Fruit fly (Drosophila melanogaster) whole organism, prepupa: ENCODE measurements around the gene CG14877.

Experiments used
- Blimp-1 ChIP-seq: fragments of 200-800 bp; sonication (Bioruptor generic); optimal IDR thresholded peaks from 3 replicates; lab custom pipeline; 2017; ENCODE audit warnings: missing biosample characterization, missing genetic modification characterization, mild to moderate bottlenecking, moderate library complexity, missing genetic modification reagents
- CG10669 ChIP-seq: fragments of 200-800 bp; sonication (Bioruptor generic); optimal IDR thresholded peaks from 3 replicates; lab custom pipeline; 2018; ENCODE audit warnings: missing biosample characterization, mild to moderate bottlenecking, missing genetic modification characterization, moderate library complexity
- CG11294 ChIP-seq: fragments of 200-800 bp; sonication (Bioruptor generic); IDR thresholded peaks from 2 replicates; pipeline ENCODE4 v1.3.6; 2022; ENCODE audit warnings: missing biosample characterization, missing genetic modification characterization
- CG15336 ChIP-seq: fragments of 200-800 bp; sonication (Bioruptor generic); IDR thresholded peaks from 2 replicates; pipeline ENCODE4 v1.3.6; 2022; ENCODE audit warnings: missing biosample characterization, missing genetic modification characterization
- CG1621 ChIP-seq: fragments of 200-800 bp; sonication (Bioruptor generic); optimal IDR thresholded peaks from 3 replicates; lab custom pipeline; 2018; ENCODE audit warnings: missing biosample characterization, mild to moderate bottlenecking, missing genetic modification characterization
- CG31627 ChIP-seq: fragments of 200-800 bp; sonication (Bioruptor generic); optimal IDR thresholded peaks from 3 replicates; lab custom pipeline; 2016; ENCODE audit warnings: missing biosample characterization, missing genetic modification characterization
- CG32006 ChIP-seq: fragments of 200-800 bp; sonication (Bioruptor generic); optimal IDR thresholded peaks from 3 replicates; lab custom pipeline; 2017; ENCODE audit warnings: missing biosample characterization, mild to moderate bottlenecking, missing genetic modification characterization
- CG3919 ChIP-seq: fragments of 200-800 bp; sonication (Bioruptor generic); optimal IDR thresholded peaks from 3 replicates; lab custom pipeline; 2016; ENCODE audit warnings: missing biosample characterization, missing genetic modification characterization
- CG4318 ChIP-seq: fragments of 200-800 bp; sonication (Bioruptor generic); optimal IDR thresholded peaks from 3 replicates; lab custom pipeline; 2017; ENCODE audit warnings: missing biosample characterization, mild to moderate bottlenecking, missing genetic modification characterization
- CG6163 ChIP-seq: fragments of 200-800 bp; sonication (Bioruptor generic); IDR thresholded peaks from 3 replicates; pipeline ENCODE4 v1.3.6; 2022; ENCODE audit warnings: missing biosample characterization, missing genetic modification characterization
- CG6276 ChIP-seq: fragments of 200-800 bp; sonication (Bioruptor generic); optimal IDR thresholded peaks from 2 replicates; lab custom pipeline; 2017; ENCODE audit warnings: missing biosample characterization, mild to moderate bottlenecking, missing genetic modification characterization
- CG6854 ChIP-seq: fragments of 200-800 bp; sonication (Bioruptor generic); optimal IDR thresholded peaks from 2 replicates; lab custom pipeline; 2017; ENCODE audit warnings: missing biosample characterization, mild to moderate bottlenecking, missing genetic modification characterization
- CG7368 ChIP-seq: fragments of 200-800 bp; sonication (Bioruptor generic); optimal IDR thresholded peaks from 3 replicates; lab custom pipeline; 2016; ENCODE audit warnings: missing biosample characterization, missing genetic modification characterization
- CG8119 ChIP-seq: fragments of 200-800 bp; sonication (Bioruptor generic); IDR thresholded peaks from 3 replicates; pipeline ENCODE4 v1.3.6; 2022; ENCODE audit warnings: missing biosample characterization, missing genetic modification characterization
- CG9139 ChIP-seq: fragments of 200-800 bp; sonication (Bioruptor generic); optimal IDR thresholded peaks from 3 replicates; lab custom pipeline; 2017; ENCODE audit warnings: missing biosample characterization, mild to moderate bottlenecking, missing genetic modification characterization
- Eip78C ChIP-seq: fragments of 200-800 bp; sonication (Bioruptor generic); peaks from one replicate; lab custom pipeline; 2016; ENCODE audit warnings: missing biosample characterization, missing genetic modification characterization
- Ets96B ChIP-seq: fragments of 200-800 bp; optimal IDR thresholded peaks from 2 replicates; lab custom pipeline; 2019; ENCODE audit warnings: missing biosample characterization, mild to moderate bottlenecking, missing genetic modification characterization, moderate library complexity
- Gug ChIP-seq: fragments of 200-800 bp; sonication (Bioruptor generic); IDR thresholded peaks from 2 replicates; pipeline ENCODE4 v1.3.6; 2022; ENCODE audit warnings: missing biosample characterization, missing genetic modification characterization
- Hr4 ChIP-seq: fragments of 200-800 bp; sonication (Bioruptor generic); optimal IDR thresholded peaks from 3 replicates; lab custom pipeline; 2016; ENCODE audit warnings: missing biosample characterization, missing genetic modification characterization
- Lpt ChIP-seq: fragments of 200-800 bp; sonication (Bioruptor generic); optimal IDR thresholded peaks from 3 replicates; lab custom pipeline; 2016; ENCODE audit warnings: missing biosample characterization, missing genetic modification characterization
- OdsH ChIP-seq: fragments of 200-800 bp; sonication (Bioruptor generic); optimal IDR thresholded peaks from 3 replicates; lab custom pipeline; 2016; ENCODE audit warnings: missing biosample characterization, missing genetic modification characterization
- Sox102F ChIP-seq: fragments of 200-800 bp; sonication (Bioruptor generic); optimal IDR thresholded peaks from 2 replicates; lab custom pipeline; 2016; ENCODE audit warnings: missing biosample characterization, mild to moderate bottlenecking, missing genetic modification characterization
- Sox14 ChIP-seq: fragments of 200-800 bp; sonication (Bioruptor generic); optimal IDR thresholded peaks from 3 replicates; lab custom pipeline; 2016; ENCODE audit warnings: missing biosample characterization, missing genetic modification characterization
- acj6 ChIP-seq: fragments of 200-800 bp; sonication (Bioruptor generic); optimal IDR thresholded peaks from 3 replicates; lab custom pipeline; 2016; ENCODE audit warnings: missing biosample characterization, missing genetic modification characterization
- dac ChIP-seq: fragments of 200-800 bp; sonication (Bioruptor generic); optimal IDR thresholded peaks from 2 replicates; lab custom pipeline; 2017; ENCODE audit warnings: missing biosample characterization, mild to moderate bottlenecking, missing genetic modification characterization
- dsx ChIP-seq: fragments of 200-800 bp; optimal IDR thresholded peaks from 3 replicates; lab custom pipeline; 2019; ENCODE audit warnings: missing biosample characterization, mild to moderate bottlenecking, missing genetic modification characterization, moderate library complexity; ENCODE audit not compliant: poor library complexity, severe bottlenecking
- eg ChIP-seq: fragments of 200-800 bp; sonication (Bioruptor generic); IDR thresholded peaks from 3 replicates; pipeline ENCODE4 v1.3.6; 2022; ENCODE audit warnings: missing biosample characterization, missing genetic modification characterization
- esn ChIP-seq: fragments of 200-800 bp; sonication (Bioruptor generic); optimal IDR thresholded peaks from 2 replicates; lab custom pipeline; 2016; ENCODE audit warnings: missing biosample characterization, mild to moderate bottlenecking, missing genetic modification characterization, moderate library complexity
- fd85E ChIP-seq: fragments of 200-800 bp; sonication (Bioruptor generic); optimal IDR thresholded peaks from 3 replicates; lab custom pipeline; 2016; ENCODE audit warnings: missing biosample characterization, missing genetic modification characterization
- fkh ChIP-seq: fragments of 200-800 bp; sonication (Bioruptor generic); optimal IDR thresholded peaks from 3 replicates; lab custom pipeline; 2017; ENCODE audit warnings: missing biosample characterization, mild to moderate bottlenecking, missing genetic modification characterization, moderate library complexity
- net ChIP-seq: fragments of 200-800 bp; sonication (Bioruptor generic); optimal IDR thresholded peaks from 3 replicates; lab custom pipeline; 2016; ENCODE audit warnings: missing biosample characterization, missing genetic modification characterization
- pdm3 ChIP-seq: fragments of 200-800 bp; sonication (Bioruptor generic); optimal IDR thresholded peaks from 3 replicates; lab custom pipeline; 2016; ENCODE audit warnings: missing biosample characterization, missing genetic modification characterization
- salr ChIP-seq, 2 experiments: fragments of 200-800 bp; sonication (Bioruptor generic); optimal IDR thresholded peaks; 3 replicates each; lab custom pipeline; 2016 to 2018; ENCODE audit warnings: missing biosample characterization in 2 of 2, missing genetic modification characterization in 2 of 2, mild to moderate bottlenecking in 1 of 2
- ss ChIP-seq, 2 experiments: fragments of 200-800 bp; sonication (Bioruptor generic); optimal IDR thresholded peaks; 2 replicates in 1 of 2; 3 replicates in 1 of 2; lab custom pipeline; 2017 to 2018; ENCODE audit warnings: mild to moderate bottlenecking in 2 of 2, missing biosample characterization in 2 of 2, missing genetic modification characterization in 2 of 2, moderate library complexity in 1 of 2
- svp ChIP-seq: fragments of 200-800 bp; sonication (Bioruptor generic); peaks from one replicate; lab custom pipeline; 2016; ENCODE audit warnings: missing biosample characterization, missing genetic modification characterization
- topi ChIP-seq: fragments of 200-800 bp; sonication (Bioruptor generic); optimal IDR thresholded peaks from 3 replicates; lab custom pipeline; 2016; ENCODE audit warnings: missing biosample characterization, missing genetic modification characterization

The CG14877 gene

dm6 chr3R:15922622-15923574 is 27.0 kb upstream of the CG14877 start:
- TF ChIP-seq acj6 (GFP tag; lab: Kevin White, UChicago) = no peak
- TF ChIP-seq CG7368 = no peak
- TF ChIP-seq Gug (GFP tag; lab: Robert Waterston, UW) = peak; percentile 10; the same call in 1 of the 2 replicates
- peak; percentile 83 for TF ChIP-seq CG32006
- TF ChIP-seq salr (GFP tag; optimal IDR thresholded peaks at IDR 0.05; lab: Kevin White, UChicago) = peak in 1 of 2 experiments; percentile 60
- peak; percentile 12; the same call in 1 of the 2 replicates for TF ChIP-seq CG15336 (GFP tag; lab: Robert Waterston, UW)
- TF ChIP-seq Lpt = peak; percentile 0
- TF ChIP-seq CG31627 (GFP tag; lab: Kevin White, UChicago) = no peak
- TF ChIP-seq esn = no peak
- peak; percentile 62 for TF ChIP-seq CG6276 (GFP tag; lab: Kevin White, UChicago)
- peak; percentile 72; the same call in 2 of the 3 replicates for TF ChIP-seq eg (GFP tag; lab: Robert Waterston, UW)
- peak; percentile 17 for TF ChIP-seq OdsH
- TF ChIP-seq ss (GFP tag; optimal IDR thresholded peaks at IDR 0.05; lab: Kevin White, UChicago) = no peak
- peak; percentile 71 for TF ChIP-seq CG4318 (GFP tag; lab: Kevin White, UChicago)
- no peak for TF ChIP-seq dac (GFP tag; lab: Kevin White, UChicago)
- peak; percentile 62; the same call in 2 of the 3 replicates for TF ChIP-seq CG8119 (GFP tag; lab: Robert Waterston, UW)
- peak; percentile 70 for TF ChIP-seq Eip78C
- TF ChIP-seq Hr4 (GFP tag; lab: Kevin White, UChicago) = peak; percentile 62
- peak; percentile 47 for TF ChIP-seq svp (GFP tag; lab: Kevin White, UChicago)
- TF ChIP-seq Ets96B = no peak
- no peak for TF ChIP-seq CG1621 (tag; lab: Kevin White, UChicago)
- TF ChIP-seq CG6163 (GFP tag; lab: Robert Waterston, UW) = 0 out of 3 replicates have a peak, but pooled peaks have one; percentile 22

- TF ChIP-seq CG11294 (GFP tag; lab: Robert Waterston, UW) = no peak
Observed at dm6 chr3R:15921747-15922146, 25.9 kb upstream of the CG14877 start.

DNA sequence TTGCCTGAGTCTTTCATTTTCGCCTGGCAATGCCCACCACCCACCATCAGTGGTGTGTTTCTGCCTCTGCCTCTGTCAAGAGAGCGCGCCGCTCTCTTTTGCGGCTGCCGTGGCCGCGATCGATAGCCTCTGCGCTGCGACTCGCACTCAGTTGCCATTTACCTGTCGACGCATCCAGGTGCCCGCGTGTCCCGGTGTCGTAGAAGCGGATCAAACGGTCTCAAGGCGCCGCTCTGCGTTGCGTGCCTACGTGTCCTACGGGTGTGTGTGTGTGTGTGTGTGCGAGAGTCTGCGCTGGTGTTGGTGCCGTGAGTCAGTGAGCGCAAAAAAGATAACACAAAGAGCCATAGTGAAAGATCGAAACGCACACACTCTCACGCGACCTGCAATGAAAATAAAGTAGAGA is 24.9 kb upstream of the CG14877 start, which contains the start of gene Fbxl7:
TSS of gene Fbxl7 (plus strand) at position 148 of the 406 bp plus-strand sequence.
- TF ChIP-seq fd85E (GFP tag; lab: Kevin White, UChicago) = no peak
- peak; percentile 51 to 81 for TF ChIP-seq ss (GFP tag; optimal IDR thresholded peaks at IDR 0.05; lab: Kevin White, UChicago)
- TF ChIP-seq CG10669 (GFP tag; lab: Kevin White, UChicago) = no peak
- TF ChIP-seq Blimp-1 (GFP tag; lab: Kevin White, UChicago) = no peak
- TF ChIP-seq CG6163 (GFP tag; lab: Robert Waterston, UW) = peak; percentile 71
- peak; percentile 8 for TF ChIP-seq net (GFP tag; lab: Kevin White, UChicago)
- TF ChIP-seq fkh (GFP tag; lab: Kevin White, UChicago) = peak; percentile 20
- no peak for TF ChIP-seq salr (GFP tag; optimal IDR thresholded peaks at IDR 0.05; lab: Kevin White, UChicago)
- no peak for TF ChIP-seq CG9139 (GFP tag; lab: Kevin White, UChicago)
- no peak for TF ChIP-seq topi (GFP tag; lab: Kevin White, UChicago)
- TF ChIP-seq CG31627 (GFP tag; lab: Kevin White, UChicago) = no peak
- TF ChIP-seq Sox102F (GFP tag; lab: Kevin White, UChicago) = peak; percentile 20
- peak; percentile 53 for TF ChIP-seq svp (GFP tag; lab: Kevin White, UChicago)
- peak; percentile 34 for TF ChIP-seq Lpt
- TF ChIP-seq pdm3 (GFP tag; lab: Kevin White, UChicago) = no peak
- TF ChIP-seq OdsH = no peak
- TF ChIP-seq CG1621 (tag; lab: Kevin White, UChicago) = peak; percentile 36
- TF ChIP-seq Eip78C = peak; percentile 32
- peak; percentile 21 for TF ChIP-seq dsx (GFP tag; lab: Kevin White, UChicago)
- TF ChIP-seq eg (GFP tag; lab: Robert Waterston, UW) = peak; percentile 71
- TF ChIP-seq Sox14 (GFP tag; lab: Kevin White, UChicago) = peak; percentile 36
- TF ChIP-seq CG6854 = peak; percentile 40
- TF ChIP-seq CG3919 (GFP tag; lab: Kevin White, UChicago) = no peak
- no peak for TF ChIP-seq esn
- TF ChIP-seq, all 60 proteins: peak for 13
